Fruit fly (Drosophila melanogaster): ENCODE measurements around the gene CG13473.
A peak's percentile ranks its signal among the peaks of the same experiment; 100 is the strongest.

Gene CG13473

DNA sequence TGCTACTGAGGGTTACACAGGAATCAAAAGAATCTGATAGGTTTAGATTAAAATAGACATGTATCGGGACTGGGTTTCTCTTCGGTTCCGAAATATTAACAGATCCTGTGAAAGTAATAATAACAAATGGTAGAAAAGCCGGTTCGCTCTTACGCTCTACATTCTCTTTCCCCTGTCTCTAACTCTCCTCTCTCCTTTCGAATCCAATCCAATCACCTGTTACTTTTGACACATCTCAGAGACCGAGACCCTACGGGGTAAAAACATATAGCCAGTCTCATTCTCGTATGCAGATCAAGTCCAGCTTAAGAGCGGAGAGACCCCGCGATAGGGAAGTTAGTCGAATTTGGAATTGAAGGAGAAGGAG, 30.2 kb downstream of the CG13473 start:
- no peak for TF ChIP-seq Rel (GFP tag; optimal IDR thresholded peaks at IDR 0.05)
- no peak for TF ChIP-seq Rel (tag; optimal IDR thresholded peaks at IDR 0.05)
- peak; percentile 28 for TF ChIP-seq Dif (GFP tag; optimal IDR thresholded peaks at IDR 0.05; ENCODE audit: partially characterized antibody)
- no peak for TF ChIP-seq foxo (GFP tag; optimal IDR thresholded peaks at IDR 0.05)
- TF ChIP-seq dsf (GFP tag; optimal IDR thresholded peaks at IDR 0.05; ENCODE audit: borderline replicate concordance): no peak
- TF ChIP-seq dmrt93B (GFP tag; optimal IDR thresholded peaks at IDR 0.05): no peak
- no peak for TF ChIP-seq usp (GFP tag; optimal IDR thresholded peaks at IDR 0.05)
- TF ChIP-seq Dfd (GFP tag; optimal IDR thresholded peaks at IDR 0.05): no peak
- no peak for TF ChIP-seq fru (GFP tag; optimal IDR thresholded peaks at IDR 0.05)
- TF ChIP-seq pan (optimal IDR thresholded peaks at IDR 0.05): no peak
- no peak for TF ChIP-seq CG9705 (GFP tag; optimal IDR thresholded peaks at IDR 0.05)
- TF ChIP-seq br (GFP tag; optimal IDR thresholded peaks at IDR 0.05): no peak
- TF ChIP-seq rgr (GFP tag; optimal IDR thresholded peaks at IDR 0.05): no peak
- no peak for TF ChIP-seq sv (GFP tag; optimal IDR thresholded peaks at IDR 0.05)
- TF ChIP-seq sage (GFP tag; optimal IDR thresholded peaks at IDR 0.05): no peak
- peak in 1 of 2 experiments; percentile 20 for TF ChIP-seq dl (GFP tag; optimal IDR thresholded peaks at IDR 0.05; ENCODE audit: insufficient read depth in 1 of 2, partially characterized antibody in 2 of 2)
- no peak for TF ChIP-seq N (GFP tag; optimal IDR thresholded peaks at IDR 0.05)

DNA sequence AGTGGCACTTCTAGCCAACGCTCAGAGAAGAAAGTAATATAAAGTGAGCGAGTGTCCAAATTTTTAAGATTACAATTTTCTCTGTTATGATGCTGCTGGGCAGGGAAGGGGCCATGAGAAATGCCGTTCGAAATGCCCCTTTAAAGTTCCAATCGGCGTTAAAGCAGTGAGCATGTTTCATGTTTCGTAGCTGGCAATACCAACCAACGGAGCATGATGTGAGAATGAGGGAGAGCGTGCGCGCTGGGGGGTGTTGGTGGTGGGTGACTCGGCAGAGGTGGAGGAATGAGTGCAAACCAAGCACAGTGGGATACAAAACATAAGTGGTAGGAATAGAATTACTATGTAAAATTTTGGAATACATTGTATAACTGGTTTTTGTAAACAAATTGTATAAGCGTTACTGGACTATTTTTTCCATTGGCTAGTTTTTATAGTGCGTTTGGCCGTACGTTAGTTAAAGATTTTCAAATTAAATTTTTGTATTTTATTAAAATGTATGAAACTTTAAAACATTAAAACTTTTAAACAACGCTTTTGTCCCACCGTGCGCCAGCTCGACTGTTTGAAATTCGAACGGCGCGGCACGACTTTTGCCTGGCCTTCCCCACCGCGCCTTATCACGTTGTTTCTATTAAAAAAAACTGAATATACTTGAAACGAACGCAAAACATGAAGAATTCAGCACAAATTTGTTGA, 30.7 kb downstream of the CG13473 start:
- TF ChIP-seq dl (GFP tag; optimal IDR thresholded peaks at IDR 0.05; ENCODE audit: insufficient read depth in 1 of 2, partially characterized antibody in 2 of 2): peak; percentile 52
- peak; percentile 99 for TF ChIP-seq psq (GFP tag; optimal IDR thresholded peaks at IDR 0.05)
- TF ChIP-seq Rel (GFP tag; optimal IDR thresholded peaks at IDR 0.05): peak; percentile 95
- peak; percentile 96 for TF ChIP-seq Rel (tag; optimal IDR thresholded peaks at IDR 0.05)
- peak; percentile 99 for TF ChIP-seq Sp1 (GFP tag; optimal IDR thresholded peaks at IDR 0.05)
- peak; percentile 93 for TF ChIP-seq dsf (GFP tag; optimal IDR thresholded peaks at IDR 0.05; ENCODE audit: borderline replicate concordance)
- TF ChIP-seq CG32264 (GFP tag; optimal IDR thresholded peaks at IDR 0.05): peak; percentile 95
- peak; percentile 99 for TF ChIP-seq OdsH (GFP tag; optimal IDR thresholded peaks at IDR 0.05)
- TF ChIP-seq Hr83 (GFP tag; optimal IDR thresholded peaks at IDR 0.05; ENCODE audit: poor library complexity, severe bottlenecking): no peak
- no peak for TF ChIP-seq Vsx2 (GFP tag; optimal IDR thresholded peaks at IDR 0.05; ENCODE audit: partially characterized antibody)
- no peak for TF ChIP-seq pan (optimal IDR thresholded peaks at IDR 0.05)
- TF ChIP-seq dmrt93B (GFP tag; optimal IDR thresholded peaks at IDR 0.05): peak; percentile 99
- no peak for TF ChIP-seq Myc (optimal IDR thresholded peaks at IDR 0.05)
- TF ChIP-seq N (GFP tag; optimal IDR thresholded peaks at IDR 0.05): no peak
- peak; percentile 100 for TF ChIP-seq HLH106 (tag; optimal IDR thresholded peaks at IDR 0.05)
- TF ChIP-seq Hnf4 (GFP tag; optimal IDR thresholded peaks at IDR 0.05): peak; percentile 97
- TF ChIP-seq fru (GFP tag; optimal IDR thresholded peaks at IDR 0.05): peak; percentile 99
- TF ChIP-seq rgr (GFP tag; optimal IDR thresholded peaks at IDR 0.05): peak; percentile 99
- TF ChIP-seq jim (GFP tag; optimal IDR thresholded peaks at IDR 0.05): peak; percentile 73
- peak; percentile 99 for TF ChIP-seq ey (GFP tag; optimal IDR thresholded peaks at IDR 0.05)
- TF ChIP-seq br (GFP tag; optimal IDR thresholded peaks at IDR 0.05): peak; percentile 99
- no peak for TF ChIP-seq Abd-B (GFP tag; optimal IDR thresholded peaks at IDR 0.05)
- peak; percentile 99 for TF ChIP-seq CG9705 (GFP tag; optimal IDR thresholded peaks at IDR 0.05)
- peak; percentile 99 for TF ChIP-seq woc (GFP tag; optimal IDR thresholded peaks at IDR 0.05)
- peak; percentile 99 for TF ChIP-seq sage (GFP tag; optimal IDR thresholded peaks at IDR 0.05)
- peak; percentile 95 for TF ChIP-seq brk (GFP tag; optimal IDR thresholded peaks at IDR 0.05)
- TF ChIP-seq tai (GFP tag; optimal IDR thresholded peaks at IDR 0.05): peak; percentile 98
- TF ChIP-seq sv (GFP tag; optimal IDR thresholded peaks at IDR 0.05): peak; percentile 99
- TF ChIP-seq Mio (GFP tag; optimal IDR thresholded peaks at IDR 0.05): peak; percentile 92
- TF ChIP-seq Hr78 (GFP tag; optimal IDR thresholded peaks at IDR 0.05): no peak
- peak; percentile 95 for TF ChIP-seq CrebA (GFP tag; optimal IDR thresholded peaks at IDR 0.05; ENCODE audit: borderline replicate concordance)
- no peak for TF ChIP-seq lola (GFP tag; optimal IDR thresholded peaks at IDR 0.05)
- peak; percentile 90 to 100 for TF ChIP-seq foxo (GFP tag; optimal IDR thresholded peaks at IDR 0.05)
- TF ChIP-seq Dfd (GFP tag; optimal IDR thresholded peaks at IDR 0.05): peak; percentile 98
- peak; percentile 91 for TF ChIP-seq GATAd (GFP tag; optimal IDR thresholded peaks at IDR 0.05)
- peak; percentile 22 for TF ChIP-seq usp (GFP tag; optimal IDR thresholded peaks at IDR 0.05)
- TF ChIP-seq Dif (GFP tag; optimal IDR thresholded peaks at IDR 0.05; ENCODE audit: partially characterized antibody): peak; percentile 32
- TF ChIP-seq Jra (GFP tag; optimal IDR thresholded peaks at IDR 0.05): peak; percentile 97
- peak; percentile 99 for TF ChIP-seq h (GFP tag; optimal IDR thresholded peaks at IDR 0.05)

All from whole organism, wandering third instar larva.